Fruit fly (Drosophila melanogaster): Measurements from ENCODE around the gene wkd.

The wkd gene

dm6 chr3R:11554982-11555381, 26.4 kb upstream of the wkd start (continued):
- no peak for TF ChIP-seq CG11504 (tag; optimal IDR thresholded peaks at IDR 0.05)
- TF ChIP-seq CG18599 (GFP tag; optimal IDR thresholded peaks at IDR 0.05) = peak; percentile 6
- no peak for TF ChIP-seq Fer1 (GFP tag; optimal IDR thresholded peaks at IDR 0.05)
- no peak for TF ChIP-seq Fer3 (tag; optimal IDR thresholded peaks at IDR 0.05)
- TF ChIP-seq Mes4 (GFP tag; optimal IDR thresholded peaks at IDR 0.05) = no peak

- TF ChIP-seq Deaf1 (tag; optimal IDR thresholded peaks at IDR 0.05) (peak; percentile 37), CG4424 (GFP tag; optimal IDR thresholded peaks at IDR 0.05) (peak; percentile 78), stwl (tag; optimal IDR thresholded peaks at IDR 0.05) (peak; percentile 88), Antp (GFP tag; optimal IDR thresholded peaks at IDR 0.05) (peak; percentile 88), CG13624 (GFP tag; optimal IDR thresholded peaks at IDR 0.05) (peak; percentile 87), salm (tag; optimal IDR thresholded peaks at IDR 0.05) (peak; percentile 58), CG33557 (GFP tag; optimal IDR thresholded peaks at IDR 0.05) (peak; percentile 40), CG7372 (GFP tag; IDR thresholded peaks at IDR 0.05) (peak; percentile 77), ash1 (GFP tag; optimal IDR thresholded peaks at IDR 0.05) (no peak), cas (GFP tag; IDR thresholded peaks at IDR 0.05) (peak; percentile 79; the same call in 1 of the 2 replicates), slbo (GFP tag; IDR thresholded peaks at IDR 0.05) (peak; percentile 93), CG6175 (GFP tag; IDR thresholded peaks at IDR 0.05) (peak; percentile 70; the same call in 2 of the 3 replicates), lov (optimal IDR thresholded peaks at IDR 0.05) (no peak), lov (GFP tag; IDR thresholded peaks at IDR 0.05) (peak; percentile 83; the same call in 2 of the 3 replicates), CG2116 (GFP tag; optimal IDR thresholded peaks at IDR 0.05) (peak; percentile 69), Meics (GFP tag; optimal IDR thresholded peaks at IDR 0.05) (peak; percentile 74), Spps (tag; optimal IDR thresholded peaks at IDR 0.05) (peak; percentile 62), Dad (GFP tag; optimal IDR thresholded peaks at IDR 0.05) (peak; percentile 67), h (optimal IDR thresholded peaks at IDR 0.05) (no peak), CG11723 (GFP tag; optimal IDR thresholded peaks at IDR 0.05) (peak; percentile 46), Atf-2 (GFP tag; optimal IDR thresholded peaks at IDR 0.05) (peak; percentile 81), CG17612 (GFP tag; IDR thresholded peaks at IDR 0.05) (peak; percentile 74), Ets97D (GFP tag; optimal IDR thresholded peaks at IDR 0.05) (peak; percentile 90), trem (tag; optimal IDR thresholded peaks at IDR 0.05) (peak; percentile 81), Lpt (GFP tag; optimal IDR thresholded peaks at IDR 0.05) (no peak), az2 (GFP tag; optimal IDR thresholded peaks at IDR 0.05) (peak; percentile 82), CG18599 (GFP tag; optimal IDR thresholded peaks at IDR 0.05) (peak; percentile 79), CG12155 (GFP tag; optimal IDR thresholded peaks at IDR 0.05) (peak; percentile 87), CG7839 (tag; optimal IDR thresholded peaks at IDR 0.05) (peak; percentile 75), exex (tag; optimal IDR thresholded peaks at IDR 0.05) (peak; percentile 47), B-H2 (GFP tag; optimal IDR thresholded peaks at IDR 0.05) (peak; percentile 68), NC2α (GFP tag; optimal IDR thresholded peaks at IDR 0.05) (peak; percentile 56), H15 (GFP tag; IDR thresholded peaks at IDR 0.05) (peak; percentile 81), CG17186 (GFP tag; optimal IDR thresholded peaks at IDR 0.05) (peak; percentile 71), grau (tag; optimal IDR thresholded peaks at IDR 0.05) (peak; percentile 79), TFAM (GFP tag; optimal IDR thresholded peaks at IDR 0.05) (peak; percentile 33), CG3847 (GFP tag; IDR thresholded peaks at IDR 0.05) (peak; percentile 92), CG9797 (GFP tag; optimal IDR thresholded peaks at IDR 0.05) (peak; percentile 81), klu (GFP tag; IDR thresholded peaks at IDR 0.05) (peak; percentile 52), yki (optimal IDR thresholded peaks at IDR 0.05) (no peak), CG12219 (GFP tag; optimal IDR thresholded peaks at IDR 0.05) (peak; percentile 63), CG4282 (GFP tag; optimal IDR thresholded peaks at IDR 0.05) (peak; percentile 59), CHES-1-like (GFP tag; optimal IDR thresholded peaks at IDR 0.05) (peak; percentile 95), CG2678 (tag; optimal IDR thresholded peaks at IDR 0.05) (peak; percentile 82), disco-r (GFP tag; optimal IDR thresholded peaks at IDR 0.05) (peak; percentile 2), CG10321 (GFP tag; IDR thresholded peaks at IDR 0.05) (peak; percentile 51), ssp (GFP tag; IDR thresholded peaks at IDR 0.05) (peak; percentile 91)
Observed at dm6 chr3R:11557492-11557965, 23.8 kb upstream of the wkd start, which contains the start of gene CG10898. TSS of gene CG10898 (plus strand) at chr3R:11557776.

Measured in whole organism, embryonic.